Fruit fly (Drosophila melanogaster) whole organism, embryonic: Measurements from ENCODE around the gene kay.

Experiments
- CG1024 ChIP-seq: fragments of 200-800 bp; sonication (Bioruptor generic); IDR thresholded peaks from 2 replicates; pipeline ENCODE4 v1.3.6; 2022; ENCODE audit warnings: missing biosample characterization, missing genetic modification characterization
- CG11085 ChIP-seq: fragments of 200-800 bp; sonication (Bioruptor generic); IDR thresholded peaks from 2 replicates; pipeline ENCODE4 v1.3.6; 2022; ENCODE audit warnings: missing biosample characterization, missing genetic modification characterization
- CG11723 ChIP-seq: fragments of 200-800 bp; sonication (Bioruptor generic); optimal IDR thresholded peaks from 2 replicates; lab custom pipeline; 2017; ENCODE audit warnings: missing biosample characterization, mild to moderate bottlenecking, missing genetic modification characterization
- CG12071 ChIP-seq: fragments of 200-800 bp; sonication (Bioruptor generic); optimal IDR thresholded peaks from 3 replicates; lab custom pipeline; 2018; ENCODE audit warnings: missing biosample characterization, mild to moderate bottlenecking, missing genetic modification characterization
- CG12155 ChIP-seq: fragments of 200-800 bp; sonication (Bioruptor generic); optimal IDR thresholded peaks from 3 replicates; lab custom pipeline; 2016; ENCODE audit warnings: missing biosample characterization, missing genetic modification characterization
- CG12391 ChIP-seq: fragments of 200-800 bp; sonication (Bioruptor generic); optimal IDR thresholded peaks from 3 replicates; lab custom pipeline; 2018; ENCODE audit warnings: missing biosample characterization, mild to moderate bottlenecking, missing genetic modification characterization, moderate library complexity
- CG16813 ChIP-seq: fragments of 200-800 bp; sonication (Bioruptor generic); IDR thresholded peaks from 3 replicates; pipeline ENCODE4 v1.3.6; 2022; ENCODE audit warnings: missing biosample characterization, missing genetic modification characterization; ENCODE audit not compliant: partially characterized antibody
- CG17186 ChIP-seq: fragments of 200-800 bp; sonication (Bioruptor generic); optimal IDR thresholded peaks from 3 replicates; lab custom pipeline; 2017; ENCODE audit warnings: missing biosample characterization, missing genetic modification reagents, missing genetic modification characterization
- CG17829 ChIP-seq: fragments of 200-800 bp; optimal IDR thresholded peaks from 2 replicates; lab custom pipeline; 2019; ENCODE audit warnings: missing biosample characterization, mild to moderate bottlenecking, missing genetic modification characterization, moderate library complexity
- CG18262 ChIP-seq: fragments of 200-800 bp; optimal IDR thresholded peaks from 3 replicates; lab custom pipeline; 2019; ENCODE audit warnings: missing biosample characterization, mild to moderate bottlenecking, missing genetic modification characterization, moderate library complexity
- CG1832 ChIP-seq: fragments of 200-800 bp; sonication (Bioruptor generic); optimal IDR thresholded peaks from 2 replicates; lab custom pipeline; 2017; ENCODE audit warnings: missing biosample characterization, mild to moderate bottlenecking, missing genetic modification characterization, inconsistent platforms
- CG3281 ChIP-seq: fragments of 200-800 bp; sonication (Bioruptor generic); optimal IDR thresholded peaks from 3 replicates; lab custom pipeline; 2017; ENCODE audit warnings: missing biosample characterization, mild to moderate bottlenecking, missing genetic modification characterization
- CG6272 ChIP-seq: fragments of 200-800 bp; sonication (Bioruptor generic); IDR thresholded peaks from 2 replicates; pipeline ENCODE4 v1.3.6; 2022; ENCODE audit warnings: missing biosample characterization, missing genetic modification characterization
- CG7963 ChIP-seq: fragments of 200-800 bp; sonication (Bioruptor generic); IDR thresholded peaks from 3 replicates; pipeline ENCODE4 v1.3.6; 2022; ENCODE audit warnings: missing biosample characterization, missing genetic modification characterization; ENCODE audit not compliant: partially characterized antibody
- CG9215 ChIP-seq: fragments of 200-800 bp; sonication (Bioruptor generic); IDR thresholded peaks from 2 replicates; pipeline ENCODE4 v1.3.6; 2022; ENCODE audit warnings: missing biosample characterization, missing genetic modification characterization
- Dbx ChIP-seq: fragments of 200-800 bp; sonication (Bioruptor generic); IDR thresholded peaks from 3 replicates; pipeline ENCODE4 v1.3.6; 2022; ENCODE audit warnings: missing biosample characterization, missing genetic modification characterization
- H15 ChIP-seq: fragments of 200-800 bp; sonication (Bioruptor generic); IDR thresholded peaks from 3 replicates; pipeline ENCODE4 v1.3.6; 2022; ENCODE audit warnings: missing biosample characterization, missing genetic modification characterization
- Hr39 ChIP-seq: fragments of >200 bp; optimal IDR thresholded peaks from 2 replicates; lab custom pipeline; 2017
- MESR4 ChIP-seq: fragments of 200-800 bp; sonication (Bioruptor generic); optimal IDR thresholded peaks from 2 replicates; lab custom pipeline; 2018; ENCODE audit warnings: missing biosample characterization, mild to moderate bottlenecking, missing genetic modification characterization, moderate library complexity
- Meics ChIP-seq: fragments of 200-800 bp; sonication (Bioruptor generic); optimal IDR thresholded peaks from 2 replicates; lab custom pipeline; 2017; ENCODE audit warnings: missing biosample characterization, mild to moderate bottlenecking, missing genetic modification characterization
- Rfx ChIP-seq: fragments of 200-800 bp; sonication (Bioruptor generic); IDR thresholded peaks from 2 replicates; pipeline ENCODE4 v1.3.6; 2022; ENCODE audit warnings: missing biosample characterization, missing genetic modification characterization
- Scr ChIP-seq: fragments of 200-800 bp; sonication (Bioruptor generic); IDR thresholded peaks from 2 replicates; pipeline ENCODE4 v1.3.6; 2022; ENCODE audit warnings: missing biosample characterization, missing genetic modification characterization; ENCODE audit not compliant: partially characterized antibody
- Sry-δ ChIP-seq: fragments of 200-800 bp; sonication (Bioruptor generic); optimal IDR thresholded peaks from 2 replicates; lab custom pipeline; 2016; ENCODE audit warnings: missing biosample characterization, missing genetic modification characterization
- Trl ChIP-seq, 3 experiments: fragments of >200 bp in 2 of 3; fragments of 200-800 bp in 1 of 3; sonication (Bioruptor generic) in 1 of 3; optimal IDR thresholded peaks; 2 replicates in 1 of 3; 3 replicates in 2 of 3; lab custom pipeline; 2016 to 2017; ENCODE audit warnings: missing biosample characterization in 1 of 3, missing genetic modification characterization in 1 of 3
- YL-1 ChIP-seq: fragments of 200-800 bp; sonication (Bioruptor generic); optimal IDR thresholded peaks from 3 replicates; lab custom pipeline; 2017; ENCODE audit warnings: missing biosample characterization, mild to moderate bottlenecking, missing genetic modification characterization
- amos ChIP-seq: fragments of 200-800 bp; sonication (Bioruptor generic); IDR thresholded peaks from 2 replicates; pipeline ENCODE4 v1.3.6; 2022; ENCODE audit warnings: missing biosample characterization, missing genetic modification characterization; ENCODE audit not compliant: partially characterized antibody
- bowl ChIP-seq: fragments of 200-800 bp; sonication (Bioruptor generic); IDR thresholded peaks from 2 replicates; pipeline ENCODE4 v1.3.6; 2022; ENCODE audit warnings: missing biosample characterization, missing genetic modification characterization
- cas ChIP-seq: fragments of 200-800 bp; sonication (Bioruptor generic); IDR thresholded peaks from 2 replicates; pipeline ENCODE4 v1.3.6; 2022; ENCODE audit warnings: missing biosample characterization, missing genetic modification characterization
- cg ChIP-seq: fragments of 200-800 bp; sonication (Bioruptor generic); optimal IDR thresholded peaks from 3 replicates; lab custom pipeline; 2019; ENCODE audit warnings: missing biosample characterization, mild to moderate bottlenecking, missing genetic modification characterization, moderate library complexity
- chinmo ChIP-seq: fragments of 200-800 bp; sonication (Bioruptor generic); IDR thresholded peaks from 4 replicates; pipeline ENCODE4 v1.3.6; 2022; ENCODE audit warnings: missing biosample characterization, missing genetic modification characterization; ENCODE audit not compliant: partially characterized antibody
- dati ChIP-seq: fragments of 200-800 bp; sonication (Bioruptor generic); IDR thresholded peaks from 2 replicates; pipeline ENCODE4 v1.3.6; 2022; ENCODE audit warnings: missing biosample characterization, missing genetic modification characterization
- fd102C ChIP-seq: fragments of 200-800 bp; sonication (Bioruptor generic); optimal IDR thresholded peaks from 2 replicates; lab custom pipeline; 2018; ENCODE audit warnings: missing biosample characterization, mild to moderate bottlenecking, missing genetic modification characterization, moderate library complexity
- fd96Cb ChIP-seq: fragments of 200-800 bp; sonication (Bioruptor generic); optimal IDR thresholded peaks from 2 replicates; lab custom pipeline; 2018; ENCODE audit warnings: missing biosample characterization, mild to moderate bottlenecking, missing genetic modification characterization, moderate library complexity
- fu2 ChIP-seq: fragments of 200-800 bp; sonication (Bioruptor generic); optimal IDR thresholded peaks from 2 replicates; lab custom pipeline; 2016; ENCODE audit warnings: missing biosample characterization, missing genetic modification characterization
- gem ChIP-seq: fragments of 200-800 bp; sonication (Bioruptor generic); optimal IDR thresholded peaks from 2 replicates; lab custom pipeline; 2019; ENCODE audit warnings: missing biosample characterization, mild to moderate bottlenecking, missing genetic modification characterization, moderate library complexity
- gro ChIP-seq: fragments of 200-800 bp; sonication (Bioruptor generic); optimal IDR thresholded peaks from 2 replicates; lab custom pipeline; 2016; ENCODE audit warnings: missing biosample characterization, missing genetic modification characterization
- jigr1 ChIP-seq: fragments of 200-800 bp; sonication (Bioruptor generic); IDR thresholded peaks from 3 replicates; pipeline ENCODE4 v1.3.6; 2022; ENCODE audit warnings: missing biosample characterization, missing genetic modification characterization
- lmd ChIP-seq: fragments of 200-800 bp; sonication (Bioruptor generic); IDR thresholded peaks from 2 replicates; pipeline ENCODE4 v1.3.6; 2022; ENCODE audit warnings: missing biosample characterization, missing genetic modification characterization
- onecut ChIP-seq: fragments of 200-800 bp; sonication (Bioruptor generic); IDR thresholded peaks from 2 replicates; pipeline ENCODE4 v1.3.6; 2022; ENCODE audit warnings: missing biosample characterization, missing genetic modification characterization
- pfk ChIP-seq: fragments of 200-800 bp; sonication (Bioruptor generic); optimal IDR thresholded peaks from 2 replicates; lab custom pipeline; 2018; ENCODE audit warnings: missing biosample characterization, mild to moderate bottlenecking, missing genetic modification characterization, moderate library complexity
- pho ChIP-seq: fragments of 200-800 bp; sonication (Bioruptor generic); optimal IDR thresholded peaks from 2 replicates; lab custom pipeline; 2016; ENCODE audit warnings: missing biosample characterization, missing genetic modification characterization
- psq ChIP-seq: fragments of 200-800 bp; sonication (Bioruptor generic); optimal IDR thresholded peaks from 2 replicates; lab custom pipeline; 2017; ENCODE audit warnings: missing biosample characterization, missing genetic modification characterization
- ranshi ChIP-seq: fragments of 200-800 bp; sonication (Bioruptor generic); IDR thresholded peaks from 2 replicates; pipeline ENCODE4 v1.3.6; 2022; ENCODE audit warnings: missing biosample characterization, missing genetic modification characterization
- tap ChIP-seq: fragments of 200-800 bp; optimal IDR thresholded peaks from 3 replicates; lab custom pipeline; 2019; ENCODE audit warnings: missing biosample characterization, mild to moderate bottlenecking, missing genetic modification characterization, moderate library complexity
- tll ChIP-seq, 2 experiments: fragments of 200-800 bp in 1 of 2; fragments of >200 bp in 1 of 2; sonication (Bioruptor generic) in 1 of 2; optimal IDR thresholded peaks; 2 replicates each; lab custom pipeline; 2017 to 2019; ENCODE audit warnings: missing biosample characterization in 2 of 2, missing genetic modification characterization in 2 of 2, mild to moderate bottlenecking in 1 of 2, moderate library complexity in 1 of 2
- toy ChIP-seq: fragments of 200-800 bp; sonication (Bioruptor generic); IDR thresholded peaks from 2 replicates; pipeline ENCODE4 v1.3.6; 2022; ENCODE audit warnings: missing biosample characterization, missing genetic modification characterization
- trem ChIP-seq: fragments of 200-800 bp; optimal IDR thresholded peaks from 3 replicates; lab custom pipeline; 2019; ENCODE audit warnings: missing biosample characterization, mild to moderate bottlenecking, missing genetic modification characterization, moderate library complexity
- tx ChIP-seq: fragments of 200-800 bp; sonication (Bioruptor generic); optimal IDR thresholded peaks from 2 replicates; lab custom pipeline; 2016; ENCODE audit warnings: missing biosample characterization, missing genetic modification characterization
- unc-4 ChIP-seq: fragments of 200-800 bp; sonication (Bioruptor generic); IDR thresholded peaks from 2 replicates; pipeline ENCODE4 v1.3.6; 2022; ENCODE audit warnings: missing biosample characterization, missing genetic modification characterization; ENCODE audit not compliant: partially characterized antibody
- zen ChIP-seq: fragments of 200-800 bp; sonication (Bioruptor generic); optimal IDR thresholded peaks from 3 replicates; lab custom pipeline; 2018; ENCODE audit warnings: missing biosample characterization, mild to moderate bottlenecking, missing genetic modification characterization, moderate library complexity

Gene kay

dm6 chr3R:29736678-29737093 is 29.1 kb upstream of the kay start, which contains the start of the genes CG7601 and CIA30 (continued):
- TF ChIP-seq Trl (optimal IDR thresholded peaks at IDR 0.05; lab: Kevin White, UChicago) (no peak), Trl (GFP tag; optimal IDR thresholded peaks at IDR 0.05; lab: Kevin White, UChicago) (peak; percentile 99), CG7963 (GFP tag; lab: Robert Waterston, UW) (no peak), CG16813 (GFP tag; lab: Robert Waterston, UW) (0 out of 3 replicates have a peak, but pooled peaks have one; percentile 32), Meics (peak; percentile 98), Rfx (GFP tag; lab: Robert Waterston, UW) (peak; percentile 100), CG9215 (GFP tag; lab: Robert Waterston, UW) (peak; percentile 100), gro (peak; percentile 99), CG12071 (GFP tag; lab: Kevin White, UChicago) (peak; percentile 98), CG1832 (GFP tag; lab: Kevin White, UChicago) (no peak), bowl (GFP tag; lab: Robert Waterston, UW) (peak; percentile 100), CG12155 (GFP tag; lab: Kevin White, UChicago) (peak; percentile 96), fd96Cb (tag; lab: Kevin White, UChicago) (peak; percentile 99), CG17186 (GFP tag; lab: Kevin White, UChicago) (peak; percentile 93), dati (GFP tag; lab: Robert Waterston, UW) (peak; percentile 100), amos (GFP tag; lab: Robert Waterston, UW) (no peak; the same call in 1 of the 2 replicates), unc-4 (GFP tag; lab: Robert Waterston, UW) (peak; percentile 35; the same call in 1 of the 2 replicates), CG3281 (peak; percentile 97), MESR4 (GFP tag; lab: Kevin White, UChicago) (peak; percentile 55), Dbx (peak; percentile 100), CG17829 (tag; lab: Kevin White, UChicago) (peak; percentile 97), tll (GFP tag; optimal IDR thresholded peaks at IDR 0.05; lab: Kevin White, UChicago) (peak; percentile 7 to 41), Sry-δ (GFP tag; lab: Kevin White, UChicago) (peak; percentile 82), CG11085 (peak; percentile 100), tap (peak; percentile 97), Hr39 (lab: Kevin White, UChicago) (no peak), chinmo (GFP tag; lab: Robert Waterston, UW) (0 out of 4 replicates have a peak, but pooled peaks have one; percentile 39), zen (tag; lab: Kevin White, UChicago) (peak; percentile 99), tx (GFP tag; lab: Kevin White, UChicago) (peak; percentile 98), CG12391 (peak; percentile 96), gem (tag; lab: Kevin White, UChicago) (peak; percentile 99), cg (GFP tag; lab: Kevin White, UChicago) (no peak), YL-1 (GFP tag; lab: Kevin White, UChicago) (peak; percentile 92), CG6272 (GFP tag; lab: Robert Waterston, UW) (peak; percentile 100), Scr (peak; percentile 29; the same call in 1 of the 2 replicates), jigr1 (GFP tag; lab: Robert Waterston, UW) (peak; percentile 100), pfk (GFP tag; lab: Kevin White, UChicago) (peak; percentile 72), psq (peak; percentile 91), lmd (peak; percentile 100), toy (GFP tag; lab: Robert Waterston, UW) (peak; percentile 99), H15 (GFP tag; lab: Robert Waterston, UW) (peak; percentile 100), ranshi (GFP tag; lab: Robert Waterston, UW) (peak; percentile 100), CG1024 (peak; percentile 99), fd102C (GFP tag; lab: Kevin White, UChicago) (peak; percentile 83), CG11723 (peak; percentile 95), CG18262 (tag; lab: Kevin White, UChicago) (peak; percentile 97), trem (tag; lab: Kevin White, UChicago) (peak; percentile 95), cas (GFP tag; lab: Robert Waterston, UW) (peak; percentile 100), fu2 (GFP tag; lab: Kevin White, UChicago) (peak; percentile 98), onecut (GFP tag; lab: Robert Waterston, UW) (peak; percentile 99), pho (GFP tag; lab: Kevin White, UChicago) (peak; percentile 98)
